Fruit fly (Drosophila melanogaster) whole organism, prepupa: ENCODE measurements around the gene CG10561.
A peak's percentile ranks its signal among the peaks of the same experiment; 100 is the strongest.

Experiments used
- CG10631 ChIP-seq: fragments of 200-800 bp; sonication (Bioruptor generic); optimal IDR thresholded peaks from 2 replicates; lab custom pipeline; 2016; ENCODE audit warnings: missing biosample characterization, missing genetic modification characterization
- CG10669 ChIP-seq: fragments of 200-800 bp; sonication (Bioruptor generic); optimal IDR thresholded peaks from 3 replicates; lab custom pipeline; 2018; ENCODE audit warnings: missing biosample characterization, mild to moderate bottlenecking, missing genetic modification characterization, moderate library complexity
- CG11762 ChIP-seq: fragments of 200-800 bp; sonication (Bioruptor generic); optimal IDR thresholded peaks from 3 replicates; lab custom pipeline; 2016; ENCODE audit warnings: missing biosample characterization, missing genetic modification characterization; ENCODE audit not compliant: insufficient read depth
- CG1621 ChIP-seq: fragments of 200-800 bp; sonication (Bioruptor generic); optimal IDR thresholded peaks from 3 replicates; lab custom pipeline; 2018; ENCODE audit warnings: missing biosample characterization, mild to moderate bottlenecking, missing genetic modification characterization
- CG16779 ChIP-seq: fragments of 200-800 bp; sonication (Bioruptor generic); optimal IDR thresholded peaks from 3 replicates; lab custom pipeline; 2017; ENCODE audit warnings: missing biosample characterization, mild to moderate bottlenecking, missing genetic modification characterization
- CG3032 ChIP-seq: fragments of 200-800 bp; optimal IDR thresholded peaks from 2 replicates; lab custom pipeline; 2019; ENCODE audit warnings: missing biosample characterization, mild to moderate bottlenecking, missing genetic modification characterization, moderate library complexity
- CG3919 ChIP-seq: fragments of 200-800 bp; sonication (Bioruptor generic); optimal IDR thresholded peaks from 3 replicates; lab custom pipeline; 2016; ENCODE audit warnings: missing biosample characterization, missing genetic modification characterization
- CG6163 ChIP-seq: fragments of 200-800 bp; sonication (Bioruptor generic); IDR thresholded peaks from 3 replicates; pipeline ENCODE4 v1.3.6; 2022; ENCODE audit warnings: missing biosample characterization, missing genetic modification characterization
- CG6276 ChIP-seq: fragments of 200-800 bp; sonication (Bioruptor generic); optimal IDR thresholded peaks from 2 replicates; lab custom pipeline; 2017; ENCODE audit warnings: missing biosample characterization, mild to moderate bottlenecking, missing genetic modification characterization
- CG6792 ChIP-seq: fragments of 200-800 bp; sonication (Bioruptor generic); optimal IDR thresholded peaks from 3 replicates; lab custom pipeline; 2016; ENCODE audit warnings: missing biosample characterization, missing genetic modification characterization
- CG6808 ChIP-seq: fragments of 200-800 bp; sonication (Bioruptor generic); optimal IDR thresholded peaks from 3 replicates; lab custom pipeline; 2017; ENCODE audit warnings: missing biosample characterization, missing genetic modification characterization, mild to moderate bottlenecking, moderate library complexity, missing genetic modification reagents
- CG6854 ChIP-seq: fragments of 200-800 bp; sonication (Bioruptor generic); optimal IDR thresholded peaks from 2 replicates; lab custom pipeline; 2017; ENCODE audit warnings: missing biosample characterization, mild to moderate bottlenecking, missing genetic modification characterization
- CG7368 ChIP-seq: fragments of 200-800 bp; sonication (Bioruptor generic); optimal IDR thresholded peaks from 3 replicates; lab custom pipeline; 2016; ENCODE audit warnings: missing biosample characterization, missing genetic modification characterization
- CG9139 ChIP-seq: fragments of 200-800 bp; sonication (Bioruptor generic); optimal IDR thresholded peaks from 3 replicates; lab custom pipeline; 2017; ENCODE audit warnings: missing biosample characterization, mild to moderate bottlenecking, missing genetic modification characterization
- Eip78C ChIP-seq: fragments of 200-800 bp; sonication (Bioruptor generic); peaks from one replicate; lab custom pipeline; 2016; ENCODE audit warnings: missing biosample characterization, missing genetic modification characterization
- Ets21C ChIP-seq: fragments of 200-800 bp; sonication (Bioruptor generic); optimal IDR thresholded peaks from 3 replicates; lab custom pipeline; 2016; ENCODE audit warnings: missing biosample characterization, missing genetic modification characterization
- Ets96B ChIP-seq: fragments of 200-800 bp; optimal IDR thresholded peaks from 2 replicates; lab custom pipeline; 2019; ENCODE audit warnings: missing biosample characterization, mild to moderate bottlenecking, missing genetic modification characterization, moderate library complexity
- Gug ChIP-seq: fragments of 200-800 bp; sonication (Bioruptor generic); IDR thresholded peaks from 2 replicates; pipeline ENCODE4 v1.3.6; 2022; ENCODE audit warnings: missing biosample characterization, missing genetic modification characterization
- Hr39 ChIP-seq: fragments of 200-800 bp; sonication (Bioruptor generic); optimal IDR thresholded peaks from 2 replicates; lab custom pipeline; 2016; ENCODE audit warnings: missing biosample characterization, missing genetic modification characterization
- Hr4 ChIP-seq: fragments of 200-800 bp; sonication (Bioruptor generic); optimal IDR thresholded peaks from 3 replicates; lab custom pipeline; 2016; ENCODE audit warnings: missing biosample characterization, missing genetic modification characterization
- Lpt ChIP-seq: fragments of 200-800 bp; sonication (Bioruptor generic); optimal IDR thresholded peaks from 3 replicates; lab custom pipeline; 2016; ENCODE audit warnings: missing biosample characterization, missing genetic modification characterization
- Met ChIP-seq: fragments of 200-800 bp; sonication (Bioruptor generic); optimal IDR thresholded peaks from 3 replicates; lab custom pipeline; 2016; ENCODE audit warnings: missing biosample characterization, missing genetic modification characterization
- OdsH ChIP-seq: fragments of 200-800 bp; sonication (Bioruptor generic); optimal IDR thresholded peaks from 3 replicates; lab custom pipeline; 2016; ENCODE audit warnings: missing biosample characterization, missing genetic modification characterization
- Sox15 ChIP-seq: fragments of 200-800 bp; sonication (Bioruptor generic); optimal IDR thresholded peaks from 3 replicates; lab custom pipeline; 2016; ENCODE audit warnings: missing biosample characterization, missing genetic modification characterization
- acj6 ChIP-seq: fragments of 200-800 bp; sonication (Bioruptor generic); optimal IDR thresholded peaks from 3 replicates; lab custom pipeline; 2016; ENCODE audit warnings: missing biosample characterization, missing genetic modification characterization
- dac ChIP-seq: fragments of 200-800 bp; sonication (Bioruptor generic); optimal IDR thresholded peaks from 2 replicates; lab custom pipeline; 2017; ENCODE audit warnings: missing biosample characterization, mild to moderate bottlenecking, missing genetic modification characterization
- dsx ChIP-seq: fragments of 200-800 bp; optimal IDR thresholded peaks from 3 replicates; lab custom pipeline; 2019; ENCODE audit warnings: missing biosample characterization, mild to moderate bottlenecking, missing genetic modification characterization, moderate library complexity; ENCODE audit not compliant: poor library complexity, severe bottlenecking
- eg ChIP-seq: fragments of 200-800 bp; sonication (Bioruptor generic); IDR thresholded peaks from 3 replicates; pipeline ENCODE4 v1.3.6; 2022; ENCODE audit warnings: missing biosample characterization, missing genetic modification characterization
- esn ChIP-seq: fragments of 200-800 bp; sonication (Bioruptor generic); optimal IDR thresholded peaks from 2 replicates; lab custom pipeline; 2016; ENCODE audit warnings: missing biosample characterization, mild to moderate bottlenecking, missing genetic modification characterization, moderate library complexity
- fd85E ChIP-seq: fragments of 200-800 bp; sonication (Bioruptor generic); optimal IDR thresholded peaks from 3 replicates; lab custom pipeline; 2016; ENCODE audit warnings: missing biosample characterization, missing genetic modification characterization
- fkh ChIP-seq: fragments of 200-800 bp; sonication (Bioruptor generic); optimal IDR thresholded peaks from 3 replicates; lab custom pipeline; 2017; ENCODE audit warnings: missing biosample characterization, mild to moderate bottlenecking, missing genetic modification characterization, moderate library complexity
- lz ChIP-seq: fragments of 200-800 bp; sonication (Bioruptor generic); optimal IDR thresholded peaks from 3 replicates; lab custom pipeline; 2016; ENCODE audit warnings: missing biosample characterization, missing genetic modification characterization
- net ChIP-seq: fragments of 200-800 bp; sonication (Bioruptor generic); optimal IDR thresholded peaks from 3 replicates; lab custom pipeline; 2016; ENCODE audit warnings: missing biosample characterization, missing genetic modification characterization
- salr ChIP-seq, 2 experiments: fragments of 200-800 bp; sonication (Bioruptor generic); optimal IDR thresholded peaks; 3 replicates each; lab custom pipeline; 2016 to 2018; ENCODE audit warnings: missing biosample characterization in 2 of 2, missing genetic modification characterization in 2 of 2, mild to moderate bottlenecking in 1 of 2
- spab ChIP-seq: fragments of 200-800 bp; sonication (Bioruptor generic); optimal IDR thresholded peaks from 2 replicates; lab custom pipeline; 2017; ENCODE audit warnings: missing biosample characterization, mild to moderate bottlenecking, missing genetic modification characterization, missing genetic modification reagents
- ss ChIP-seq, 2 experiments: fragments of 200-800 bp; sonication (Bioruptor generic); optimal IDR thresholded peaks; 2 replicates in 1 of 2; 3 replicates in 1 of 2; lab custom pipeline; 2017 to 2018; ENCODE audit warnings: mild to moderate bottlenecking in 2 of 2, missing biosample characterization in 2 of 2, missing genetic modification characterization in 2 of 2, moderate library complexity in 1 of 2
- svp ChIP-seq: fragments of 200-800 bp; sonication (Bioruptor generic); peaks from one replicate; lab custom pipeline; 2016; ENCODE audit warnings: missing biosample characterization, missing genetic modification characterization
- topi ChIP-seq: fragments of 200-800 bp; sonication (Bioruptor generic); optimal IDR thresholded peaks from 3 replicates; lab custom pipeline; 2016; ENCODE audit warnings: missing biosample characterization, missing genetic modification characterization

Gene CG10561

dm6 chr2L:19142176-19142870 is 28.1 kb downstream of the CG10561 start (continued):
- TF ChIP-seq fkh (no peak), CG10631 (GFP tag; lab: Kevin White, UChicago) (peak; percentile 71), Ets21C (GFP tag; lab: Kevin White, UChicago) (peak; percentile 57), Hr4 (GFP tag; lab: Kevin White, UChicago) (peak; percentile 18), dac (GFP tag; lab: Kevin White, UChicago) (no peak), Gug (GFP tag; lab: Robert Waterston, UW) (no peak), CG6808 (GFP tag; lab: Kevin White, UChicago) (peak; percentile 56), salr (GFP tag; optimal IDR thresholded peaks at IDR 0.05; lab: Kevin White, UChicago) (peak in 1 of 2 experiments; percentile 19), Hr39 (GFP tag; lab: Kevin White, UChicago) (peak; percentile 59), svp (GFP tag; lab: Kevin White, UChicago) (peak; percentile 84), Met (GFP tag; lab: Kevin White, UChicago) (peak; percentile 83), net (peak; percentile 60), CG6276 (GFP tag; lab: Kevin White, UChicago) (no peak), lz (GFP tag; lab: Kevin White, UChicago) (peak; percentile 59), acj6 (GFP tag; lab: Kevin White, UChicago) (peak; percentile 72), OdsH (GFP tag; lab: Kevin White, UChicago) (peak; percentile 61), Sox15 (no peak), topi (GFP tag; lab: Kevin White, UChicago) (peak; percentile 62), CG1621 (peak; percentile 46), ss (GFP tag; optimal IDR thresholded peaks at IDR 0.05; lab: Kevin White, UChicago) (no peak), CG7368 (peak; percentile 48), Ets96B (tag; lab: Kevin White, UChicago) (peak; percentile 73), fd85E (no peak)

dm6 chr2L:19144115-19144514 is 29.9 kb downstream of the CG10561 start:
- TF ChIP-seq spab (GFP tag; lab: Kevin White, UChicago) (peak; percentile 52), dsx (GFP tag; lab: Kevin White, UChicago) (peak; percentile 30), CG3032 (tag; lab: Kevin White, UChicago) (peak; percentile 36), CG1621 (no peak), CG6808 (GFP tag; lab: Kevin White, UChicago) (peak; percentile 69), CG6854 (GFP tag; lab: Kevin White, UChicago) (no peak), CG11762 (GFP tag; lab: Kevin White, UChicago) (no peak), ss (GFP tag; optimal IDR thresholded peaks at IDR 0.05; lab: Kevin White, UChicago) (peak; percentile 66 to 82), Met (GFP tag; lab: Kevin White, UChicago) (no peak), eg (peak; percentile 57; the same call in 2 of the 3 replicates), CG6163 (GFP tag; lab: Robert Waterston, UW) (peak; percentile 74), Lpt (GFP tag; lab: Kevin White, UChicago) (peak; percentile 29), CG9139 (GFP tag; lab: Kevin White, UChicago) (peak; percentile 67), OdsH (GFP tag; lab: Kevin White, UChicago) (no peak)

- TF ChIP-seq CG9139 (GFP tag; lab: Kevin White, UChicago): peak; percentile 31
- peak; percentile 58 for TF ChIP-seq svp (GFP tag; lab: Kevin White, UChicago)
- no peak for TF ChIP-seq Ets96B (tag; lab: Kevin White, UChicago)
- no peak for TF ChIP-seq CG6276 (GFP tag; lab: Kevin White, UChicago)
- TF ChIP-seq CG6854 (GFP tag; lab: Kevin White, UChicago): no peak
- no peak for TF ChIP-seq CG3919 (GFP tag; lab: Kevin White, UChicago)
- no peak for TF ChIP-seq CG10669 (GFP tag; lab: Kevin White, UChicago)
- no peak for TF ChIP-seq Ets21C (GFP tag; lab: Kevin White, UChicago)
- TF ChIP-seq Sox15: no peak
- TF ChIP-seq CG6792: no peak
- TF ChIP-seq Met (GFP tag; lab: Kevin White, UChicago): peak; percentile 7
- peak in 1 of 2 experiments; percentile 24 for TF ChIP-seq ss (GFP tag; optimal IDR thresholded peaks at IDR 0.05; lab: Kevin White, UChicago)
- no peak for TF ChIP-seq CG16779 (tag; lab: Kevin White, UChicago)
- TF ChIP-seq esn: no peak
- no peak for TF ChIP-seq CG11762 (GFP tag; lab: Kevin White, UChicago)
- peak; percentile 63 for TF ChIP-seq Eip78C (GFP tag; lab: Kevin White, UChicago)
These were observed 31.8 kb downstream of the CG10561 start for dm6 chr2L:19146047-19146446.
